Fruit fly (Drosophila melanogaster) whole organism, prepupa: ENCODE results near the gene unc-4.

Experiments used
- Blimp-1 ChIP-seq: fragments of 200-800 bp; sonication (Bioruptor generic); optimal IDR thresholded peaks from 3 replicates; lab custom pipeline; 2017; ENCODE audit warnings: missing biosample characterization, missing genetic modification characterization, mild to moderate bottlenecking, moderate library complexity, missing genetic modification reagents
- CG10631 ChIP-seq: fragments of 200-800 bp; sonication (Bioruptor generic); optimal IDR thresholded peaks from 2 replicates; lab custom pipeline; 2016; ENCODE audit warnings: missing biosample characterization, missing genetic modification characterization
- CG11902 ChIP-seq: fragments of 200-800 bp; sonication (Bioruptor generic); optimal IDR thresholded peaks from 3 replicates; lab custom pipeline; 2016; ENCODE audit warnings: missing biosample characterization, missing genetic modification characterization
- CG16779 ChIP-seq: fragments of 200-800 bp; sonication (Bioruptor generic); optimal IDR thresholded peaks from 3 replicates; lab custom pipeline; 2017; ENCODE audit warnings: missing biosample characterization, mild to moderate bottlenecking, missing genetic modification characterization
- CG3032 ChIP-seq: fragments of 200-800 bp; optimal IDR thresholded peaks from 2 replicates; lab custom pipeline; 2019; ENCODE audit warnings: missing biosample characterization, mild to moderate bottlenecking, missing genetic modification characterization, moderate library complexity
- CG31627 ChIP-seq: fragments of 200-800 bp; sonication (Bioruptor generic); optimal IDR thresholded peaks from 3 replicates; lab custom pipeline; 2016; ENCODE audit warnings: missing biosample characterization, missing genetic modification characterization
- CG32006 ChIP-seq: fragments of 200-800 bp; sonication (Bioruptor generic); optimal IDR thresholded peaks from 3 replicates; lab custom pipeline; 2017; ENCODE audit warnings: missing biosample characterization, mild to moderate bottlenecking, missing genetic modification characterization
- CG34406 ChIP-seq: fragments of 200-800 bp; sonication (Bioruptor generic); optimal IDR thresholded peaks from 3 replicates; lab custom pipeline; 2016; ENCODE audit warnings: missing biosample characterization, missing genetic modification characterization
- CG3919 ChIP-seq: fragments of 200-800 bp; sonication (Bioruptor generic); optimal IDR thresholded peaks from 3 replicates; lab custom pipeline; 2016; ENCODE audit warnings: missing biosample characterization, missing genetic modification characterization
- CG4318 ChIP-seq: fragments of 200-800 bp; sonication (Bioruptor generic); optimal IDR thresholded peaks from 3 replicates; lab custom pipeline; 2017; ENCODE audit warnings: missing biosample characterization, mild to moderate bottlenecking, missing genetic modification characterization
- CG6276 ChIP-seq: fragments of 200-800 bp; sonication (Bioruptor generic); optimal IDR thresholded peaks from 2 replicates; lab custom pipeline; 2017; ENCODE audit warnings: missing biosample characterization, mild to moderate bottlenecking, missing genetic modification characterization
- CG6808 ChIP-seq: fragments of 200-800 bp; sonication (Bioruptor generic); optimal IDR thresholded peaks from 3 replicates; lab custom pipeline; 2017; ENCODE audit warnings: missing biosample characterization, missing genetic modification characterization, mild to moderate bottlenecking, moderate library complexity, missing genetic modification reagents
- CG7368 ChIP-seq: fragments of 200-800 bp; sonication (Bioruptor generic); optimal IDR thresholded peaks from 3 replicates; lab custom pipeline; 2016; ENCODE audit warnings: missing biosample characterization, missing genetic modification characterization
- CG8119 ChIP-seq: fragments of 200-800 bp; sonication (Bioruptor generic); IDR thresholded peaks from 3 replicates; pipeline ENCODE4 v1.3.6; 2022; ENCODE audit warnings: missing biosample characterization, missing genetic modification characterization
- CG8319 ChIP-seq: fragments of 200-800 bp; sonication (Bioruptor generic); optimal IDR thresholded peaks from 3 replicates; lab custom pipeline; 2016; ENCODE audit warnings: missing biosample characterization, missing genetic modification characterization
- Eip75B ChIP-seq: fragments of 200-800 bp; sonication (Bioruptor generic); optimal IDR thresholded peaks from 3 replicates; lab custom pipeline; 2016; ENCODE audit warnings: missing biosample characterization, missing genetic modification characterization
- Eip78C ChIP-seq: fragments of 200-800 bp; sonication (Bioruptor generic); peaks from one replicate; lab custom pipeline; 2016; ENCODE audit warnings: missing biosample characterization, missing genetic modification characterization
- Eip93F ChIP-seq: fragments of 200-800 bp; sonication (Bioruptor generic); optimal IDR thresholded peaks from 2 replicates; lab custom pipeline; 2016; ENCODE audit warnings: missing biosample characterization, mild to moderate bottlenecking, missing genetic modification characterization
- Gug ChIP-seq: fragments of 200-800 bp; sonication (Bioruptor generic); IDR thresholded peaks from 2 replicates; pipeline ENCODE4 v1.3.6; 2022; ENCODE audit warnings: missing biosample characterization, missing genetic modification characterization
- Hr38 ChIP-seq: sonication (Bioruptor generic); optimal IDR thresholded peaks from 2 replicates; lab custom pipeline; 2016; ENCODE audit warnings: missing biosample characterization, missing genetic modification characterization
- Hr39 ChIP-seq: fragments of 200-800 bp; sonication (Bioruptor generic); optimal IDR thresholded peaks from 2 replicates; lab custom pipeline; 2016; ENCODE audit warnings: missing biosample characterization, missing genetic modification characterization
- Met ChIP-seq: fragments of 200-800 bp; sonication (Bioruptor generic); optimal IDR thresholded peaks from 3 replicates; lab custom pipeline; 2016; ENCODE audit warnings: missing biosample characterization, missing genetic modification characterization
- OdsH ChIP-seq: fragments of 200-800 bp; sonication (Bioruptor generic); optimal IDR thresholded peaks from 3 replicates; lab custom pipeline; 2016; ENCODE audit warnings: missing biosample characterization, missing genetic modification characterization
- Smox ChIP-seq: fragments of 200-800 bp; sonication (Bioruptor generic); optimal IDR thresholded peaks from 3 replicates; lab custom pipeline; 2016; ENCODE audit warnings: missing biosample characterization, missing genetic modification characterization
- Sox14 ChIP-seq: fragments of 200-800 bp; sonication (Bioruptor generic); optimal IDR thresholded peaks from 3 replicates; lab custom pipeline; 2016; ENCODE audit warnings: missing biosample characterization, missing genetic modification characterization
- Sox15 ChIP-seq: fragments of 200-800 bp; sonication (Bioruptor generic); optimal IDR thresholded peaks from 3 replicates; lab custom pipeline; 2016; ENCODE audit warnings: missing biosample characterization, missing genetic modification characterization
- achi ChIP-seq: fragments of 200-800 bp; sonication (Bioruptor generic); optimal IDR thresholded peaks from 3 replicates; lab custom pipeline; 2016; ENCODE audit warnings: missing biosample characterization, missing genetic modification characterization
- acj6 ChIP-seq: fragments of 200-800 bp; sonication (Bioruptor generic); optimal IDR thresholded peaks from 3 replicates; lab custom pipeline; 2016; ENCODE audit warnings: missing biosample characterization, missing genetic modification characterization
- dsx ChIP-seq: fragments of 200-800 bp; optimal IDR thresholded peaks from 3 replicates; lab custom pipeline; 2019; ENCODE audit warnings: missing biosample characterization, mild to moderate bottlenecking, missing genetic modification characterization, moderate library complexity; ENCODE audit not compliant: poor library complexity, severe bottlenecking
- eg ChIP-seq: fragments of 200-800 bp; sonication (Bioruptor generic); IDR thresholded peaks from 3 replicates; pipeline ENCODE4 v1.3.6; 2022; ENCODE audit warnings: missing biosample characterization, missing genetic modification characterization
- esn ChIP-seq: fragments of 200-800 bp; sonication (Bioruptor generic); optimal IDR thresholded peaks from 2 replicates; lab custom pipeline; 2016; ENCODE audit warnings: missing biosample characterization, mild to moderate bottlenecking, missing genetic modification characterization, moderate library complexity
- fd59A ChIP-seq: fragments of 200-800 bp; sonication (Bioruptor generic); optimal IDR thresholded peaks from 2 replicates; lab custom pipeline; 2017; ENCODE audit warnings: missing biosample characterization, mild to moderate bottlenecking, missing genetic modification characterization, missing genetic modification reagents
- fd85E ChIP-seq: fragments of 200-800 bp; sonication (Bioruptor generic); optimal IDR thresholded peaks from 3 replicates; lab custom pipeline; 2016; ENCODE audit warnings: missing biosample characterization, missing genetic modification characterization
- fkh ChIP-seq: fragments of 200-800 bp; sonication (Bioruptor generic); optimal IDR thresholded peaks from 3 replicates; lab custom pipeline; 2017; ENCODE audit warnings: missing biosample characterization, mild to moderate bottlenecking, missing genetic modification characterization, moderate library complexity
- lz ChIP-seq: fragments of 200-800 bp; sonication (Bioruptor generic); optimal IDR thresholded peaks from 3 replicates; lab custom pipeline; 2016; ENCODE audit warnings: missing biosample characterization, missing genetic modification characterization
- net ChIP-seq: fragments of 200-800 bp; sonication (Bioruptor generic); optimal IDR thresholded peaks from 3 replicates; lab custom pipeline; 2016; ENCODE audit warnings: missing biosample characterization, missing genetic modification characterization
- pdm3 ChIP-seq: fragments of 200-800 bp; sonication (Bioruptor generic); optimal IDR thresholded peaks from 3 replicates; lab custom pipeline; 2016; ENCODE audit warnings: missing biosample characterization, missing genetic modification characterization
- spab ChIP-seq: fragments of 200-800 bp; sonication (Bioruptor generic); optimal IDR thresholded peaks from 2 replicates; lab custom pipeline; 2017; ENCODE audit warnings: missing biosample characterization, mild to moderate bottlenecking, missing genetic modification characterization, missing genetic modification reagents
- ss ChIP-seq, 2 experiments: fragments of 200-800 bp; sonication (Bioruptor generic); optimal IDR thresholded peaks; 2 replicates in 1 of 2; 3 replicates in 1 of 2; lab custom pipeline; 2017 to 2018; ENCODE audit warnings: mild to moderate bottlenecking in 2 of 2, missing biosample characterization in 2 of 2, missing genetic modification characterization in 2 of 2, moderate library complexity in 1 of 2
- svp ChIP-seq: fragments of 200-800 bp; sonication (Bioruptor generic); peaks from one replicate; lab custom pipeline; 2016; ENCODE audit warnings: missing biosample characterization, missing genetic modification characterization
- vri ChIP-seq: fragments of 200-800 bp; sonication (Bioruptor generic); optimal IDR thresholded peaks from 3 replicates; lab custom pipeline; 2016; ENCODE audit warnings: missing biosample characterization, mild to moderate bottlenecking, missing genetic modification characterization

The unc-4 gene

DNA sequence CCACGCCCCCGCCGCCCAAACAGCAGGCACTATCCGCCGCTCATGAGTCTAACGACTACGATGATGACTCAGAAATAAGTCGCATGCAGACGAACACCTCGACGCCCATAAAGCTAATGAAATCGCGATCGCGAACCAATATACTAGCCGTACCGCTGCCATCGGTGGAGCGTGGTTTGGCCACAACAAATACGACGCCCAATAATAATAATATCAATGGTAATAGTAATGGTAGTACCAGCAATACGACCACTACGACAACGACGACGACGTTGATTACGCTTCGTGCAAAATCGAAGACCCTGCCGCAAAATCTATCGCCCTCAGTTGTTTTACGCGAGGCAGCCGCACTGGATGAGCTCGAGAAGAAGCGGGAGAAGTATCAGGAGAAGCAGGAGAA is 28.4 kb upstream of the unc-4 start:
- TF ChIP-seq vri (GFP tag; lab: Kevin White, UChicago) (peak; percentile 0), fd59A (no peak), Eip75B (GFP tag; lab: Kevin White, UChicago) (no peak)

- TF ChIP-seq svp (GFP tag; lab: Kevin White, UChicago), result peak; percentile 68
- TF ChIP-seq Smox (GFP tag; lab: Kevin White, UChicago), result peak; percentile 2
- no peak for TF ChIP-seq Eip93F
- no peak for TF ChIP-seq vri (GFP tag; lab: Kevin White, UChicago)
- peak; percentile 55 for TF ChIP-seq Eip78C (GFP tag; lab: Kevin White, UChicago)
- no peak for TF ChIP-seq CG3032 (tag; lab: Kevin White, UChicago)
- TF ChIP-seq esn (GFP tag; lab: Kevin White, UChicago), result peak; percentile 26
- TF ChIP-seq Blimp-1 (GFP tag; lab: Kevin White, UChicago), result no peak
- TF ChIP-seq fd85E (GFP tag; lab: Kevin White, UChicago), result no peak
- no peak for TF ChIP-seq lz (GFP tag; lab: Kevin White, UChicago)
- TF ChIP-seq CG32006 (GFP tag; lab: Kevin White, UChicago), result no peak
- TF ChIP-seq CG16779 (tag; lab: Kevin White, UChicago), result no peak
- TF ChIP-seq acj6, result no peak
- TF ChIP-seq, all 60 proteins: peak for 4
Observed at dm6 chrX:17741019-17741863, 27.1 kb upstream of the unc-4 start.

DNA sequence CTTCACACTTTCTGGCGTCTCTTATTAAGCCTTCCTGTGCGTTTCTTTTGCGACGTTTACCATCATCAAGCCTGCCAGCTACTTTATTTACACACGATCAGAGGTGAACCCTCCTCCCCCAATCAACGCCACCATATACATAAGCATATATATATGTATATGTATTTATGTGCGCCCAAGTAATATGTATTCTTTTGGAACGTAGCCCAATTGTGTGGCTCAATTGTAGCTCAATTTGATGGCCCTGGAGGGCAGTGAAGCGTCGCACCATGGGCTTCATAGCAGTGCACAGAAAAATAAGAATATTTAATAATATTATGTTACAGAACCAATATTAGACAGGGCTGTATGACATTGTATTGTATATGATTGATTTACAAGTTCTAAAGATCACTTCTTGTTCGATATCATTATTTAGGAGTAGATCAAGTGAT is 26.5 kb upstream of the unc-4 start:
- TF ChIP-seq fkh (GFP tag; lab: Kevin White, UChicago) (peak; percentile 54), CG34406 (GFP tag; lab: Kevin White, UChicago) (no peak)
- TF ChIP-seq, all 60 proteins: peak for 1

DNA sequence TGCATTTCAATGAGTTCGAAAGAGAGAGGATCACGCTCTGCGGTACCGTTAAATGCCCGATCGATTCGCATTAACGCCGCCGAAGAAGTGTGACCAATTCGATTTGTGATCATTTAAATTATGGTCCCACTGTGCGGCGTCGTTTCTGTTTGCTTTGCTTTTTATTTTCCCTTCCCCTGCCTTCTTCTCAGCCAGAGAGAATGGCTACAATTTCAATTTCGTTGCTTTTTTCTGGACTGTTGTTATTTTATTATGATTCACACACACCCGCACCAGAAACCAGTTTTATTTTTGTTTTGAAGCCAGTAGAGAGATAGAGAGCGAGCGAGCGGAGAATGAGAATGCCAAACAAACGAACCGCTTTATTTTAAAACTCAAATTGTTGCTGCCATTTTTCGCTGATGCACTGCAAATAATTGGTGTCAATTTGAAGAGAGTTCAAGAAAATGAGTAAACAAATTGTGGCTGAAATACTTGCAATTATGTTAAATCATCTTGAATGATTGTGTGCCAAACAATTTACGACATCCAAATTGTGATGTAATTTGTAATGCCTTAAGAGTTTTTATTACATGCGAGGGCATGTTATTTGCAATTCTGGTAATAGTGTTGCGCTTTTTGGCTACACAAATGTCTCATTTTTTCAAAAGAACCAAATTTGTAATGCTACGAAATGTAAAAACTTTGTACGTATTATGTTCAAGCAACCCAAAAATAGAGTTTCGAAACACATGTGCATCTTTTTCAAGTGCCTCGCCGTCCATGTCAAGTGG is 25.6 kb upstream of the unc-4 start:
- TF ChIP-seq Sox14 (GFP tag; lab: Kevin White, UChicago) (peak; percentile 39), CG16779 (tag; lab: Kevin White, UChicago) (peak; percentile 43), esn (GFP tag; lab: Kevin White, UChicago) (peak; percentile 73), CG8319 (GFP tag; lab: Kevin White, UChicago) (peak; percentile 61), CG4318 (GFP tag; lab: Kevin White, UChicago) (peak; percentile 68), pdm3 (GFP tag; lab: Kevin White, UChicago) (peak; percentile 77), net (GFP tag; lab: Kevin White, UChicago) (peak; percentile 79), CG6276 (peak; percentile 79), lz (GFP tag; lab: Kevin White, UChicago) (peak; percentile 71), CG11902 (peak; percentile 48), achi (GFP tag; lab: Kevin White, UChicago) (peak; percentile 64), CG32006 (GFP tag; lab: Kevin White, UChicago) (peak; percentile 79), fkh (GFP tag; lab: Kevin White, UChicago) (peak; percentile 67), ss (GFP tag; optimal IDR thresholded peaks at IDR 0.05; lab: Kevin White, UChicago) (peak; percentile 54 to 68), CG6808 (GFP tag; lab: Kevin White, UChicago) (peak; percentile 64), Smox (GFP tag; lab: Kevin White, UChicago) (peak; percentile 52), acj6 (peak; percentile 75), Eip75B (GFP tag; lab: Kevin White, UChicago) (peak; percentile 79), OdsH (GFP tag; lab: Kevin White, UChicago) (peak; percentile 70), spab (GFP tag; lab: Kevin White, UChicago) (peak; percentile 69), eg (GFP tag; lab: Robert Waterston, UW) (peak; percentile 69; the same call in 2 of the 3 replicates), CG8119 (peak; percentile 66), Gug (GFP tag; lab: Robert Waterston, UW) (peak; percentile 51; the same call in 1 of the 2 replicates), dsx (peak; percentile 70), CG10631 (GFP tag; lab: Kevin White, UChicago) (peak; percentile 72), CG3919 (GFP tag; lab: Kevin White, UChicago) (peak; percentile 77), Hr39 (GFP tag; lab: Kevin White, UChicago) (peak; percentile 57), CG7368 (GFP tag; lab: Kevin White, UChicago) (peak; percentile 51), CG31627 (peak; percentile 52), Met (GFP tag; lab: Kevin White, UChicago) (peak; percentile 77), Sox15 (peak; percentile 48), Hr38 (GFP tag; lab: Kevin White, UChicago) (no peak)
